Worm (Caenorhabditis elegans) whole organism, L3 larva: ENCODE measurements around the gene C08E8.11.
"Not testable (repeated sequence)": the region's sequence is repeated elsewhere in the genome, so short reads cannot be mapped to it uniquely, and the experiment has no call there.

Experiments
- R02D3.7 ChIP-seq: fragments of 150-350 bp; optimal IDR thresholded peaks from 2 replicates; lab custom pipeline; 2014; ENCODE audit warnings: missing biosample characterization, missing genetic modification characterization
- ZK546.5 ChIP-seq: sonication (generic microtip); optimal IDR thresholded peaks from 2 replicates; lab custom pipeline; 2017; ENCODE audit warnings: missing biosample characterization, missing genetic modification characterization
- ama-1 ChIP-seq: fragments of 150-350 bp; optimal IDR thresholded peaks from 2 replicates; lab custom pipeline; 2018
- ceh-16 ChIP-seq: sonication (generic microtip); optimal IDR thresholded peaks from 2 replicates; lab custom pipeline; 2017; ENCODE audit warnings: missing biosample characterization, missing genetic modification characterization
- ceh-28 ChIP-seq: fragments of 150-350 bp; optimal IDR thresholded peaks from 2 replicates; lab custom pipeline; 2014; ENCODE audit warnings: missing biosample characterization, missing genetic modification reagents, missing genetic modification characterization
- ceh-82 ChIP-seq: fragments of 150-350 bp; optimal IDR thresholded peaks from 2 replicates; lab custom pipeline; 2014; ENCODE audit warnings: missing biosample characterization, missing genetic modification characterization
- daf-12 ChIP-seq: fragments of 150-350 bp; optimal IDR thresholded peaks from 2 replicates; lab custom pipeline; 2014; ENCODE audit warnings: missing biosample characterization, missing genetic modification reagents, missing genetic modification characterization
- elt-1 ChIP-seq: fragments of 150-350 bp; optimal IDR thresholded peaks from 2 replicates; lab custom pipeline; 2014; ENCODE audit warnings: missing biosample characterization, missing genetic modification characterization
- elt-2 ChIP-seq: sonication (generic microtip); optimal IDR thresholded peaks from 2 replicates; lab custom pipeline; 2016; ENCODE audit warnings: missing genetic modification reagents, mild to moderate bottlenecking, missing genetic modification characterization, missing compliant biosample characterization
- elt-3 ChIP-seq, 3 experiments: fragments of 150-350 bp in 1 of 3; sonication (generic microtip) in 2 of 3; optimal IDR thresholded peaks; 2 replicates in 2 of 3; 4 replicates in 1 of 3; lab custom pipeline; 2014 to 2017; ENCODE audit warnings: missing biosample characterization in 3 of 3, missing genetic modification characterization in 3 of 3
- fkh-10 ChIP-seq: sonication (generic microtip); optimal IDR thresholded peaks from 2 replicates; lab custom pipeline; 2017; ENCODE audit warnings: missing biosample characterization, missing genetic modification reagents, missing genetic modification characterization
- fkh-2 ChIP-seq: fragments of 150-350 bp; optimal IDR thresholded peaks from 2 replicates; lab custom pipeline; 2014; ENCODE audit warnings: missing biosample characterization, missing genetic modification reagents, missing genetic modification characterization
- fos-1 ChIP-seq: fragments of 150-350 bp; optimal IDR thresholded peaks from 2 replicates; lab custom pipeline; 2014; ENCODE audit warnings: missing biosample characterization, missing genetic modification characterization
- hmg-11 ChIP-seq: sonication (generic microtip); optimal IDR thresholded peaks from 2 replicates; lab custom pipeline; 2016; ENCODE audit warnings: missing genetic modification characterization, missing compliant biosample characterization
- jun-1 ChIP-seq: fragments of 150-350 bp; optimal IDR thresholded peaks from 2 replicates; lab custom pipeline; 2014; ENCODE audit warnings: missing biosample characterization, missing genetic modification reagents, missing genetic modification characterization
- lin-39 ChIP-seq: fragments of 150-350 bp; optimal IDR thresholded peaks from 2 replicates; lab custom pipeline; 2018; ENCODE audit warnings: missing biosample characterization, missing genetic modification reagents, missing genetic modification characterization
- mml-1 ChIP-seq: fragments of 150-350 bp; sonication (generic microtip); optimal IDR thresholded peaks from 3 replicates; lab custom pipeline; 2014; ENCODE audit warnings: missing biosample characterization, missing genetic modification characterization
- nfya-1 ChIP-seq: sonication (generic microtip); optimal IDR thresholded peaks from 2 replicates; lab custom pipeline; 2017; ENCODE audit warnings: missing genetic modification characterization, mild to moderate bottlenecking, missing compliant biosample characterization, antibody characterized with exemption, moderate library complexity; ENCODE audit not compliant: insufficient read depth
- nhr-12 ChIP-seq: fragments of 150-350 bp; optimal IDR thresholded peaks from 2 replicates; lab custom pipeline; 2014; ENCODE audit warnings: missing biosample characterization, missing genetic modification characterization
- nhr-23 ChIP-seq: fragments of 150-350 bp; optimal IDR thresholded peaks from 2 replicates; lab custom pipeline; 2014; ENCODE audit warnings: missing biosample characterization, missing genetic modification reagents, missing genetic modification characterization
- nhr-237 ChIP-seq: fragments of 150-350 bp; optimal IDR thresholded peaks from 2 replicates; lab custom pipeline; 2014; ENCODE audit warnings: missing biosample characterization, missing genetic modification characterization
- nhr-25 ChIP-seq: sonication (generic microtip); optimal IDR thresholded peaks from 2 replicates; lab custom pipeline; 2017; ENCODE audit warnings: missing biosample characterization, missing genetic modification characterization
- nhr-28 ChIP-seq: fragments of 150-350 bp; optimal IDR thresholded peaks from 2 replicates; lab custom pipeline; 2014; ENCODE audit warnings: missing biosample characterization, missing genetic modification characterization
- nhr-43 ChIP-seq: sonication (generic microtip); optimal IDR thresholded peaks from 2 replicates; lab custom pipeline; 2016; ENCODE audit warnings: mild to moderate bottlenecking, missing genetic modification characterization, missing compliant biosample characterization; ENCODE audit not compliant: poor library complexity, severe bottlenecking
- nhr-67 ChIP-seq: fragments of 150-350 bp; optimal IDR thresholded peaks from 2 replicates; lab custom pipeline; 2014; ENCODE audit warnings: missing biosample characterization, missing genetic modification characterization
- nhr-77 ChIP-seq: fragments of 150-350 bp; optimal IDR thresholded peaks from 2 replicates; lab custom pipeline; 2014; ENCODE audit warnings: missing biosample characterization, missing genetic modification characterization
- pha-4 ChIP-seq: fragments of 150-350 bp; optimal IDR thresholded peaks from 2 replicates; lab custom pipeline; 2014; ENCODE audit warnings: missing biosample characterization, missing genetic modification reagents, missing genetic modification characterization
- pqm-1 ChIP-seq: fragments of 150-350 bp; optimal IDR thresholded peaks from 2 replicates; lab custom pipeline; 2017; ENCODE audit warnings: missing biosample characterization, missing genetic modification characterization, inconsistent platforms
- sea-2 ChIP-seq: fragments of 150-350 bp; sonication (generic microtip); optimal IDR thresholded peaks from 4 replicates; lab custom pipeline; 2014; ENCODE audit warnings: missing biosample characterization, missing genetic modification reagents, missing genetic modification characterization
- tbx-2 ChIP-seq: sonication (generic microtip); optimal IDR thresholded peaks from 2 replicates; lab custom pipeline; 2016; ENCODE audit warnings: mild to moderate bottlenecking, missing genetic modification characterization, missing compliant biosample characterization
- unc-62 ChIP-seq: fragments of 150-350 bp; sonication (generic microtip); optimal IDR thresholded peaks from 4 replicates; lab custom pipeline; 2014; ENCODE audit warnings: missing biosample characterization, missing genetic modification reagents, missing genetic modification characterization
- zag-1 ChIP-seq: fragments of 150-350 bp; optimal IDR thresholded peaks from 2 replicates; lab custom pipeline; 2014; ENCODE audit warnings: missing biosample characterization, missing genetic modification characterization
- ztf-11 ChIP-seq: fragments of 150-350 bp; optimal IDR thresholded peaks from 2 replicates; lab custom pipeline; 2014; ENCODE audit warnings: missing biosample characterization, missing genetic modification characterization
- ztf-4 ChIP-seq: fragments of 150-350 bp; optimal IDR thresholded peaks from 2 replicates; lab custom pipeline; 2014; ENCODE audit warnings: missing biosample characterization, missing genetic modification characterization

Gene C08E8.11

DNA sequence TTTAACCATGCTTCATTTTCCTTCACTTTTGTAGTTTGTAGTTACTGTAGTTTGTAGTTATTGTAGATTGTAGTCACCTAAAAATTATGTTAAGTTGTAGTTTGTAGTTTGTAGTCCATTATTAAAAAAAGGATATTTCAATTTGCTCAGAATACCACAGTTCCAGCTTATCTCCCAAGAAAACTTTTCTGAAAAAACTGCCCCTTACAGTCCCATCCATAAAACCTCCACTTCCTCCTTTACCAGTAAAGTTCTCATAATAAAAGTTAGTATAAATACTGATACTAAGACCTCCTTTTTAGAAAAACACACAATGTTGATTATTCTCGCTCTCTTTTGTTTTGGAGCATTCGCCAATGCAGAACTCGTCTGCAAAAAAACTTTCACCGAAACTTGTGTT, at the start of gene C08E8.11:
Gene C08E8.11, plus strand, starts transcription at position 301 of the 400 bp plus-strand sequence.
- no peak for TF ChIP-seq elt-3 (tag; optimal IDR thresholded peaks at IDR 0.05; lab: Kevin White, UChicago)
- TF ChIP-seq nhr-237 (tag; lab: Kevin White, UChicago), result no peak
- no peak for TF ChIP-seq ceh-28 (tag; lab: Kevin White, UChicago)
- no peak for TF ChIP-seq zag-1 (tag; lab: Kevin White, UChicago)
- TF ChIP-seq pqm-1, result no peak
- no peak for TF ChIP-seq nhr-25 (tag; lab: Kevin White, UChicago)
- no peak for TF ChIP-seq fos-1 (tag; lab: Kevin White, UChicago)
- TF ChIP-seq ztf-11 (tag; lab: Kevin White, UChicago), result no peak
- TF ChIP-seq fkh-2, result no peak
- no peak for TF ChIP-seq sea-2 (GFP tag; lab: Kevin White, UChicago)
- TF ChIP-seq ceh-82, result no peak
- TF ChIP-seq hmg-11 (tag; lab: Kevin White, UChicago), result no peak
- TF ChIP-seq unc-62 (GFP tag; lab: Kevin White, UChicago), result no peak
- TF ChIP-seq ztf-4 (tag; lab: Kevin White, UChicago), result no peak
- TF ChIP-seq nhr-12, result no peak

- TF ChIP-seq nhr-23, nhr-67, ztf-4 (tag; lab: Kevin White, UChicago): not testable (repeated sequence)
- TF ChIP-seq, all 47 proteins: peak for 0; not testable (repeated sequence) for 47
Measured at ce11 chrV:18302414-18302813, 48.4 kb upstream of the C08E8.11 start, which contains the start of gene Y51A2A.6. Y51A2A.6 (plus strand) TSS chrV:18302714.

- TF ChIP-seq pha-4 (tag; lab: Kevin White, UChicago) (no peak), ztf-4 (tag; lab: Kevin White, UChicago) (no peak), elt-3 (tag; optimal IDR thresholded peaks at IDR 0.05; lab: Kevin White, UChicago) (no peak), ceh-16 (tag; lab: Kevin White, UChicago) (no peak), elt-1 (no peak), fkh-10 (GFP tag; lab: Kevin White, UChicago) (no peak), nhr-23 (tag; lab: Kevin White, UChicago) (no peak), nhr-237 (tag; lab: Kevin White, UChicago) (no peak), nhr-12 (no peak), nhr-77 (tag; lab: Kevin White, UChicago) (no peak), hmg-11 (tag; lab: Kevin White, UChicago) (no peak), mml-1 (tag; lab: Kevin White, UChicago) (no peak), ZK546.5 (tag; lab: Kevin White, UChicago) (no peak), R02D3.7 (tag; lab: Kevin White, UChicago) (no peak), zag-1 (tag; lab: Kevin White, UChicago) (no peak), ama-1 (no peak), nhr-43 (no peak), lin-39 (tag; lab: Kevin White, UChicago) (no peak), nhr-28 (tag; lab: Kevin White, UChicago) (no peak)
Measured at ce11 chrV:18318312-18318711, 32.5 kb upstream of the C08E8.11 start, which contains the start of gene fbxb-119. fbxb-119 (plus strand) TSS chrV:18318612.

DNA sequence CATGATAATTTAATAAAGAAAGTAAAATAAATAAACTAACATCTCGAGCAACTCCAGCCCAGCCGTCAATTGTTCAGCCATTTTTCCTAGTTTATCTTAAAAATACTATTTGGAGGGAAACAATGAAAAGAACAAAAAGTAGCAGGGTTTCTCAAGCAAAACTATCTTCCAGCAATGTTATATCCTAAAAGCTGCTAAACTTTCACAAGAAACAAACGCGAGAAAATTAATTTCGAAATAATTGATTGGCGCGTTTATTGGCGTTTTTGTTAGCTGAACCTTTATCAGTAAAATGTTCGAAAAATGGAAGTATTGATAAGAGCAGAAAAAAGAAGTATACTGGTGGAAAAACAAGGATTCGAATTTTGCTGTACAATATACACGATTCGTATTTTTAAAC, 27.6 kb upstream of the C08E8.11 start, which contains the start of gene B0462.5:
Gene B0462.5, minus strand, starts transcription at position 101 of the 400 bp plus-strand sequence.
- TF ChIP-seq elt-2 (tag; lab: Kevin White, UChicago), result peak; percentile 50
- no peak for TF ChIP-seq elt-3 (tag; optimal IDR thresholded peaks at IDR 0.05; lab: Kevin White, UChicago)
- TF ChIP-seq nfya-1 (tag; lab: Kevin White, UChicago), result no peak
- peak; percentile 3 for TF ChIP-seq pqm-1
- no peak for TF ChIP-seq mml-1 (tag; lab: Kevin White, UChicago)

DNA sequence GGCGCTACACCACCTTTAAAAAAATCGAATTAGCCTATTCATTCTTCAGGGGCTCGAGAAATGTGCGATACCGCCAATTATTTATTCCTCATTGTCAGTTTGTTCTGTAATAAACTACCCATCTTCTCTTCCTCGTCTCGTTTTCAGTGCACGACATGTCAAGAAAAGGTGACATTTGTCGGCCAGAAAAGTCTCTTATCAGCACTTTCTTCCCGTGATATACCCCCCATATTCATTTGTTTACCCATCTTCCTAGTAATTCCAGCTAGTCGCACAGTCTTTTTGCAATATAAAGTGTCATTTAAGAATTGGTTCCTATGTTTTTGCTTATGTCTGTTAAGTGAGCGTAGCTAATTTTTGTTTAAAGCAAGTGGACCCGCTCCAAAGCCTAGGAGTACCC, 26.3 kb upstream of the C08E8.11 start:
- TF ChIP-seq elt-2 (tag; lab: Kevin White, UChicago) (peak; percentile 73), pqm-1 (peak; percentile 15), tbx-2 (tag; lab: Kevin White, UChicago) (no peak), nhr-12 (no peak), daf-12 (no peak), ceh-16 (tag; lab: Kevin White, UChicago) (no peak), lin-39 (tag; lab: Kevin White, UChicago) (no peak), jun-1 (tag; lab: Kevin White, UChicago) (peak; percentile 51), pha-4 (tag; lab: Kevin White, UChicago) (peak; percentile 9)
